Worm (Caenorhabditis elegans) whole organism, L4 larva: ENCODE measurements around the gene srz-97.
A peak's percentile ranks its signal among the peaks of the same experiment; 100 is the strongest.

Experiments
- F10B5.3 ChIP-seq: sonication (generic microtip); optimal IDR thresholded peaks from 2 replicates; lab custom pipeline; 2016; ENCODE audit warnings: mild to moderate bottlenecking, missing genetic modification characterization, missing compliant biosample characterization
- F44E2.7 ChIP-seq: fragments of 200-800 bp; sonication (Bioruptor generic); IDR thresholded peaks from 2 replicates; pipeline ENCODE4 v2.1.2; 2022; ENCODE audit warnings: missing genetic modification characterization, missing compliant biosample characterization
- F49E8.2 ChIP-seq: sonication (generic microtip); optimal IDR thresholded peaks from 2 replicates; lab custom pipeline; 2016; ENCODE audit warnings: missing compliant biosample characterization, mild to moderate bottlenecking, missing genetic modification characterization, borderline replicate concordance
- R02D3.7 ChIP-seq: fragments of 150-350 bp; sonication (generic microtip); optimal IDR thresholded peaks from 3 replicates; lab custom pipeline; 2014; ENCODE audit warnings: missing biosample characterization, missing genetic modification characterization
- Y75B8A.6 ChIP-seq: fragments of 200-800 bp; sonication (Bioruptor generic); IDR thresholded peaks from 2 replicates; pipeline ENCODE4 v1.3.6; 2022; ENCODE audit warnings: missing genetic modification reagents, missing genetic modification characterization, missing compliant biosample characterization
- ZK337.2 ChIP-seq: fragments of 200-800 bp; sonication (Bioruptor generic); IDR thresholded peaks from 2 replicates; pipeline ENCODE4 v1.3.6; 2022; ENCODE audit warnings: missing genetic modification reagents, missing genetic modification characterization, missing compliant biosample characterization
- aha-1 ChIP-seq: fragments of 150-350 bp; peaks from one replicate; lab custom pipeline; 2014; ENCODE audit warnings: missing biosample characterization, missing genetic modification characterization
- aly-2 ChIP-seq: sonication (generic microtip); optimal IDR thresholded peaks from 2 replicates; lab custom pipeline; 2018; ENCODE audit warnings: missing biosample characterization, missing genetic modification characterization
- arid-1 ChIP-seq: fragments of 200-800 bp; sonication (Bioruptor generic); conservative IDR thresholded peaks from 2 replicates; pipeline ENCODE4 v1.3.6; 2022; ENCODE audit warnings: missing genetic modification reagents, missing genetic modification characterization, missing compliant biosample characterization
- ceh-28 ChIP-seq: fragments of 150-350 bp; optimal IDR thresholded peaks from 2 replicates; lab custom pipeline; 2014; ENCODE audit warnings: missing biosample characterization, missing genetic modification reagents, missing genetic modification characterization
- ceh-32 ChIP-seq: sonication (generic microtip); optimal IDR thresholded peaks from 2 replicates; lab custom pipeline; 2016; ENCODE audit warnings: mild to moderate bottlenecking, missing genetic modification characterization, missing compliant biosample characterization; ENCODE audit not compliant: poor library complexity
- ceh-62 ChIP-seq: sonication (generic microtip); optimal IDR thresholded peaks from 2 replicates; lab custom pipeline; 2017; ENCODE audit warnings: missing biosample characterization, missing genetic modification characterization
- ceh-82 ChIP-seq: sonication (generic microtip); optimal IDR thresholded peaks from 2 replicates; lab custom pipeline; 2017; ENCODE audit warnings: missing biosample characterization, missing genetic modification characterization
- cey-2 ChIP-seq: sonication (generic microtip); optimal IDR thresholded peaks from 3 replicates; lab custom pipeline; 2017; ENCODE audit warnings: missing genetic modification characterization, mild to moderate bottlenecking, missing compliant biosample characterization, antibody characterized with exemption, borderline replicate concordance; ENCODE audit not compliant: insufficient read depth
- daf-8 ChIP-seq: fragments of 200-800 bp; sonication (Bioruptor generic); IDR thresholded peaks from 2 replicates; pipeline ENCODE4 v1.3.6; 2022; ENCODE audit warnings: missing genetic modification characterization, missing compliant biosample characterization
- dmd-8 ChIP-seq: fragments of 200-800 bp; sonication (Bioruptor generic); IDR thresholded peaks from 2 replicates; pipeline ENCODE4 v1.3.6; 2022; ENCODE audit warnings: missing genetic modification characterization, missing compliant biosample characterization
- egl-43 ChIP-seq: fragments of 200-800 bp; sonication (Bioruptor generic); IDR thresholded peaks from 2 replicates; pipeline ENCODE4 v1.3.6; 2022; ENCODE audit warnings: missing genetic modification reagents, missing genetic modification characterization, missing compliant biosample characterization
- fkh-10 ChIP-seq: fragments of 150-350 bp; optimal IDR thresholded peaks from 2 replicates; lab custom pipeline; 2014; ENCODE audit warnings: missing biosample characterization, missing genetic modification reagents, missing genetic modification characterization
- hmg-1.1 ChIP-seq: fragments of 200-800 bp; sonication (Bioruptor generic); IDR thresholded peaks from 2 replicates; pipeline ENCODE4 v1.3.6; 2022; ENCODE audit warnings: missing genetic modification reagents, missing genetic modification characterization, missing compliant biosample characterization
- lin-15B ChIP-seq: fragments of 150-350 bp; sonication (generic microtip); optimal IDR thresholded peaks from 3 replicates; lab custom pipeline; 2014; ENCODE audit warnings: missing biosample characterization, missing genetic modification characterization
- lir-3 ChIP-seq: sonication (generic microtip); optimal IDR thresholded peaks from 2 replicates; lab custom pipeline; 2016; ENCODE audit warnings: mild to moderate bottlenecking, missing genetic modification characterization, missing compliant biosample characterization
- madf-5 ChIP-seq, 2 experiments: fragments of 200-800 bp; sonication (Bioruptor generic); IDR thresholded peaks; 2 replicates each; pipeline ENCODE4 v1.3.6; 2022; ENCODE audit warnings: missing compliant biosample characterization in 2 of 2, missing genetic modification characterization in 2 of 2
- mxl-2 ChIP-seq: fragments of 200-800 bp; sonication (Bioruptor generic); conservative IDR thresholded peaks from 2 replicates; pipeline ENCODE4 v1.3.6; 2022; ENCODE audit warnings: missing genetic modification reagents, missing genetic modification characterization, missing compliant biosample characterization
- nhr-111 ChIP-seq: fragments of 200-800 bp; sonication (Bioruptor generic); optimal IDR thresholded peaks from 2 replicates; lab custom pipeline; 2018; ENCODE audit warnings: mild to moderate bottlenecking, missing genetic modification characterization, missing compliant biosample characterization
- nhr-25 ChIP-seq: sonication (generic microtip); optimal IDR thresholded peaks from 2 replicates; lab custom pipeline; 2017; ENCODE audit warnings: missing genetic modification characterization, mild to moderate bottlenecking, missing compliant biosample characterization, antibody characterized with exemption, moderate library complexity, borderline replicate concordance; ENCODE audit not compliant: insufficient read depth
- nhr-41 ChIP-seq: fragments of 200-800 bp; sonication (Bioruptor generic); IDR thresholded peaks from 2 replicates; pipeline ENCODE4 v1.3.6; 2022; ENCODE audit warnings: missing genetic modification reagents, missing genetic modification characterization, missing compliant biosample characterization
- nhr-48 ChIP-seq: sonication (generic microtip); optimal IDR thresholded peaks from 2 replicates; lab custom pipeline; 2016; ENCODE audit warnings: mild to moderate bottlenecking, missing genetic modification characterization, missing compliant biosample characterization
- nhr-6 ChIP-seq: fragments of 150-350 bp; optimal IDR thresholded peaks from 2 replicates; lab custom pipeline; 2014; ENCODE audit warnings: missing biosample characterization, missing genetic modification characterization
- nhr-77 ChIP-seq: fragments of 150-350 bp; optimal IDR thresholded peaks from 2 replicates; lab custom pipeline; 2014; ENCODE audit warnings: missing biosample characterization, missing genetic modification characterization
- php-3 ChIP-seq: fragments of 200-800 bp; sonication (Bioruptor generic); IDR thresholded peaks from 2 replicates; pipeline ENCODE4 v1.3.6; 2022; ENCODE audit warnings: missing genetic modification reagents, missing genetic modification characterization, missing compliant biosample characterization
- pqm-1 ChIP-seq: sonication (generic microtip); optimal IDR thresholded peaks from 2 replicates; lab custom pipeline; 2017; ENCODE audit warnings: missing biosample characterization, missing genetic modification characterization
- sdz-12 ChIP-seq: fragments of 200-800 bp; sonication (Bioruptor generic); optimal IDR thresholded peaks from 2 replicates; lab custom pipeline; 2018; ENCODE audit warnings: mild to moderate bottlenecking, missing genetic modification characterization, missing compliant biosample characterization
- spr-3 ChIP-seq: fragments of 200-800 bp; sonication (Bioruptor generic); optimal IDR thresholded peaks from 2 replicates; lab custom pipeline; 2018; ENCODE audit warnings: mild to moderate bottlenecking, missing genetic modification characterization, missing compliant biosample characterization
- tra-1 ChIP-seq: fragments of 200-800 bp; sonication (Bioruptor generic); IDR thresholded peaks from 2 replicates; pipeline ENCODE4 v1.3.6; 2022; ENCODE audit warnings: missing genetic modification reagents, missing genetic modification characterization, missing compliant biosample characterization
- unc-62 ChIP-seq, 3 experiments: fragments of 150-350 bp in 1 of 3; sonication (generic microtip); optimal IDR thresholded peaks in 2 of 3; peaks in 1 of 3; 1 replicate in 1 of 3; 2 replicates in 2 of 3; lab custom pipeline; 2014 to 2017; ENCODE audit warnings: missing biosample characterization in 3 of 3, missing genetic modification characterization in 3 of 3, missing genetic modification reagents in 3 of 3, missing genotype in 1 of 3
- vab-7 ChIP-seq: fragments of 200-800 bp; sonication (Bioruptor generic); IDR thresholded peaks from 2 replicates; pipeline ENCODE4 v1.3.6; 2022; ENCODE audit warnings: missing genetic modification reagents, missing genetic modification characterization, missing compliant biosample characterization
- zfp-2 ChIP-seq: sonication (generic microtip); optimal IDR thresholded peaks from 2 replicates; lab custom pipeline; 2016; ENCODE audit warnings: mild to moderate bottlenecking, missing genetic modification characterization, missing compliant biosample characterization
- zip-2 ChIP-seq: fragments of 150-350 bp; optimal IDR thresholded peaks from 2 replicates; lab custom pipeline; 2014; ENCODE audit warnings: missing biosample characterization, missing genetic modification characterization

srz-97 gene

DNA sequence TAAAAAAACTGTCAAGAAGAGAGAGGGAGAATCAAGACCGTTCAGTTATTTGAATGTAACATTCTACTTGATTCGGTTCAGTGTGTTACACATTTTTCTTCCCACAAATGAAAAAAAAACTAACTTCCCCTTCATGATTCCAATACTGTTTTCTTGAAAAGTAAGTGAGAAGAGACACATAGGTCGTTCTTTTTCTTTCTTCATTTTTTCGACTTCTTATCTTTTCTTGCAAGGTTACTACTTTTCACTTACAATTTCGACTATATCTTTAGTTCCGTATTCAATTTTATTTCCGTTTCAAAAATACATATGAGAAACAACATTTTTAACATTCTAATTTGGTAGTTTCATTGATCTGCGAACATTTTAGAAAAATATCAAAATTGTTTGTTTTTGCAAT lies 28.8 kb downstream of the srz-97 start:
- TF ChIP-seq php-3 (GFP tag; lab: Robert Waterston, UW) (no peak), madf-5 (GFP tag; IDR thresholded peaks at IDR 0.05; lab: Robert Waterston, UW) (no peak), ceh-82 (tag; lab: Kevin White, UChicago) (no peak), Y75B8A.6 (GFP tag; lab: Robert Waterston, UW) (no peak), unc-62 (GFP tag; optimal IDR thresholded peaks at IDR 0.05 in 1 of 2; lab: Kevin White, UChicago) (peak in 1 of 2 experiments; percentile 97), unc-62 (tag; optimal IDR thresholded peaks at IDR 0.05; lab: Kevin White, UChicago) (no peak), vab-7 (no peak), nhr-6 (tag; lab: Kevin White, UChicago) (no peak), cey-2 (tag; lab: Kevin White, UChicago) (no peak), lin-15B (tag; lab: Kevin White, UChicago) (no peak), egl-43 (GFP tag; lab: Robert Waterston, UW) (no peak), mxl-2 (GFP tag; lab: Robert Waterston, UW) (no peak), aha-1 (tag; lab: Kevin White, UChicago) (peak; percentile 55)

DNA sequence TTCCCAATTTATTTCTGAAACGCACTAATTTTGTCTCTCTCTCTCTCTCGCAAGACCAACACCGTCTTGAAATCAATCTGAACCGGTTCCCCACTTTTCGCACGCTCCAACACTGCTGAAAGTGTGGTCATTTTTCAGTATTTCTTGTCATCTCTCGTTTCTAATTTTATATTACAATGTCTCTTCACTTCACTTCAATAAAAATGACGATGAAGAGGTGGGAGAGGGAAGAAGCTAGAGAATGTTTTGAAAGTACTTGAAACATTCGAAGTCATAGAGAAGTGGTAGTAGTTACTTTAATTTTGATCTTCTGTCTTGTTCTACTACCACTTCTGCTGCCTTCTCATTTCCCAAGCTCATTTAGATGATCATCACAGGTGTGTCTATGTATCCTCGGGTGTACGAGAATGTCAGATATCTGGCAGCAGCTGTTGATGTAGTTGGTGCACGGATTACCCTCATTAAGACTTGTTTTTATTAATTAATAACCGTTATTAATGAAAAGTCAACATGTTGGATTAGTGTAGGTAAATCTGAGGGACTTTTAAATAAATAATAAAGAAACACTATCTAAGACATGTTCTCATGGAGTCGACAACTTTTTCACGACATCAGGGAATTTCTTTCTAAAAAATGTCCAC lies 29.8 kb downstream of the srz-97 start:
- TF ChIP-seq aly-2 (tag; lab: Kevin White, UChicago) (no peak), unc-62 (GFP tag; optimal IDR thresholded peaks at IDR 0.05 in 1 of 2; lab: Kevin White, UChicago) (peak in 1 of 2 experiments; percentile 57), unc-62 (tag; optimal IDR thresholded peaks at IDR 0.05; lab: Kevin White, UChicago) (no peak), nhr-111 (GFP tag; lab: Kevin White, UChicago) (no peak), aha-1 (tag; lab: Kevin White, UChicago) (peak; percentile 91), nhr-25 (tag; lab: Kevin White, UChicago) (no peak), arid-1 (GFP tag; lab: Robert Waterston, UW) (no peak), ceh-28 (tag; lab: Kevin White, UChicago) (no peak), nhr-41 (no peak), ceh-62 (no peak)

DNA sequence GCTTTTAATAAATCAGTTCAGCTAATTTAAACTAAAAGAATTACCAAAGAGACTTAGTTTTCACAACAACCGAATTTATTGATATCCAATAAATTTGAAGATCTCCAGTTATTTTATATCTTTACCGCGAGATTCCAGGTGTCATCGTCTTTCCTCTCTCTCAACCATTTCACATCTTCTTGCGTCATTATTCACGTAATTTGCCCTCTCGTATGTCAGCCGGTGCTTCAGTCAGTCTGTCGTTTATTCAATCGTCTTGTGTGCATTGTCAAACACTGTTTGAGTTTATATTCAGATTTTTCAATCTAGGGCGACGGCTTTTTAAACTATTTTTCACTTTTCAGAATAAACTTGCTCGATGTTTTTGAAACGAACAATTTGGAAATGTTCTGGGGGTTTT lies 30.7 kb downstream of the srz-97 start:
- no peak for TF ChIP-seq dmd-8 (GFP tag; lab: Robert Waterston, UW)
- no peak for TF ChIP-seq nhr-48
- TF ChIP-seq ceh-82 (tag; lab: Kevin White, UChicago): no peak
- TF ChIP-seq sdz-12 (GFP tag; lab: Kevin White, UChicago): no peak
- TF ChIP-seq aha-1 (tag; lab: Kevin White, UChicago): peak; percentile 11

DNA sequence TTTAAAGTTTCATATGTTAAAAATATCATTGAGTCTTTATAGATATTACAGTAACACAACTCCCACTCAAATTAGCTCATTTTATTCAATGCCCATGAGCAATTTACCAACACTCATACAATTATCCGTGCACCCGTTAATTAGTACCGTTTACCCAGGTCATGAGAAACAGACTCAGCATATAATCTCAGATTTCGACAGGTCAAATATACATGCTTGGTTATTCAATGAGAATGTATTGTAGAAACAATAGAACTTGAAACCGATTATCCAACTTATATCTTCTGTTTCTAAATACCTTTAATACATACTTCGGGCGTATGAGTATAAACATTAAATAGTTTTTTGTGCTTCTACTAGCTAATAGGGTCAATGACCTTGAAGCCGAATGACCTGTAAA lies 31.9 kb downstream of the srz-97 start:
- TF ChIP-seq lir-3: no peak
- no peak for TF ChIP-seq pqm-1 (tag; lab: Kevin White, UChicago)
- no peak for TF ChIP-seq F10B5.3 (tag; lab: Kevin White, UChicago)
- no peak for TF ChIP-seq fkh-10 (GFP tag; lab: Kevin White, UChicago)

DNA sequence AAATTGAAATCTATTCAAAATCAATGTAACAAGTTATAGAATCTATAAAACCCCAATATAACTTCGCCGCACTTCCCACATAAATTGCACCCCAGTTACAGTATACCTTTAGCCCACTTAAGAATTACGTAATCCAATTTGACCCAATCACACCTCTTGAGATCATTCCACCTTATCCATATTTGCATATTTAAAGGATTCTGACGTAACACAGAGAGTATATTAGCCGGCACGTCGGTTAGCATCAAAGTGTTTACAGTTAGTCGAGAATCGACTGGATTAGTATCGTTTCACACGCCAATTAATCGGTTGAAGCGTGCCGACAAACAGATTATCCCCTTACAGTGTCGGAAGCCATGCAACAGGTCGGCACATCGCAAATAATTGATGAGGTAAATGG lies 34.5 kb downstream of the srz-97 start:
- TF ChIP-seq zfp-2 (tag; lab: Kevin White, UChicago): no peak
- no peak for TF ChIP-seq F49E8.2 (tag; lab: Kevin White, UChicago)
- no peak for TF ChIP-seq nhr-111 (GFP tag; lab: Kevin White, UChicago)
- no peak for TF ChIP-seq tra-1 (GFP tag; lab: Robert Waterston, UW)
- no peak for TF ChIP-seq ZK337.2 (GFP tag; lab: Robert Waterston, UW)
- no peak for TF ChIP-seq nhr-48
- no peak for TF ChIP-seq F44E2.7 (GFP tag; lab: Robert Waterston, UW)
- no peak for TF ChIP-seq R02D3.7
- no peak for TF ChIP-seq ceh-32 (tag; lab: Kevin White, UChicago)
- no peak for TF ChIP-seq zip-2
- no peak for TF ChIP-seq spr-3 (GFP tag; lab: Kevin White, UChicago)
- TF ChIP-seq hmg-1.1: no peak
- TF ChIP-seq nhr-77: no peak
- TF ChIP-seq daf-8 (GFP tag; lab: Robert Waterston, UW): no peak
- TF ChIP-seq, all 104 proteins: peak for 0
